Worm (Caenorhabditis elegans): ENCODE data around the gene nhr-222.

DNA sequence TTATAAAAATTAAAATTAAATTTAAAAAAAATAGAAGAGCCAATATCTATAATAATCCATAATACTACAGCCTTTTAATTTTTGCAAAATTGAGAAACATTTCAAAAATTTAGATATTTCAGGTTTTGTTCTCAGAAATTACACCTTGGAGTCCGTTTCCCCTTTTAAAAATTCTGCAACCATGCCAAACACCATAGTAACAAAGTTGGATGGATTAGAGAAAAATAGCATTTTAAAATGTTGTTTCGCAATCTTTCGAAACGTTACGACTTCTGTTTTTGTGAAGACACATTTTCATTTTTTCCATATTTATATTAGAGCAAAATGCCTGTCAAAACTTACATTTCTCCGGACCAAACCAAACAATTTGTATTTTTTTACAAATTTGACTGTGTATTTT lies 18.3 kb downstream of the nhr-222 start, which contains the start of gene T24A6.7:
- TF ChIP-seq cey-2 (tag; optimal IDR thresholded peaks at IDR 0.05; ENCODE audit: borderline replicate concordance, insufficient read depth) (no peak), pha-4 (GFP tag; IDR thresholded peaks at IDR 0.05) (no peak), pha-4 (tag; optimal IDR thresholded peaks at IDR 0.05) (no peak), unc-39 (tag; optimal IDR thresholded peaks at IDR 0.05) (no peak), lin-13 (GFP tag; optimal IDR thresholded peaks at IDR 0.05) (no peak), dve-1 (tag; optimal IDR thresholded peaks at IDR 0.05; ENCODE audit: insufficient read depth) (no peak), unc-62 (GFP tag; optimal IDR thresholded peaks at IDR 0.05 in 1 of 2) (no peak), unc-62 (tag; optimal IDR thresholded peaks at IDR 0.05) (no peak), fos-1 (tag; optimal IDR thresholded peaks at IDR 0.05) (no peak), snpc-4 (tag; optimal IDR thresholded peaks at IDR 0.05) (no peak), jun-1 (tag; optimal IDR thresholded peaks at IDR 0.05) (no peak), daf-16 (GFP tag; optimal IDR thresholded peaks at IDR 0.05) (no peak), daf-16 (tag; optimal IDR thresholded peaks at IDR 0.05) (no peak), aly-2 (tag; optimal IDR thresholded peaks at IDR 0.05) (no peak)

Data from whole organism, L4 larva.